Worm (Caenorhabditis elegans) whole organism, L3 larva: ENCODE results near the gene Y48C3A.18.

Experiments
- R02D3.7 ChIP-seq: fragments of 150-350 bp; optimal IDR thresholded peaks from 2 replicates; lab custom pipeline; 2014; ENCODE audit warnings: missing biosample characterization, missing genetic modification characterization
- ama-1 ChIP-seq: fragments of 150-350 bp; optimal IDR thresholded peaks from 2 replicates; lab custom pipeline; 2018
- ceh-28 ChIP-seq: fragments of 150-350 bp; optimal IDR thresholded peaks from 2 replicates; lab custom pipeline; 2014; ENCODE audit warnings: missing biosample characterization, missing genetic modification reagents, missing genetic modification characterization
- ceh-82 ChIP-seq: fragments of 150-350 bp; optimal IDR thresholded peaks from 2 replicates; lab custom pipeline; 2014; ENCODE audit warnings: missing biosample characterization, missing genetic modification characterization
- daf-12 ChIP-seq: fragments of 150-350 bp; optimal IDR thresholded peaks from 2 replicates; lab custom pipeline; 2014; ENCODE audit warnings: missing biosample characterization, missing genetic modification reagents, missing genetic modification characterization
- egl-5 ChIP-seq: fragments of 150-350 bp; optimal IDR thresholded peaks from 2 replicates; lab custom pipeline; 2017; ENCODE audit warnings: missing biosample characterization, missing genetic modification reagents, missing genetic modification characterization, inconsistent platforms
- elt-1 ChIP-seq: fragments of 150-350 bp; optimal IDR thresholded peaks from 2 replicates; lab custom pipeline; 2014; ENCODE audit warnings: missing biosample characterization, missing genetic modification characterization
- elt-2 ChIP-seq: sonication (generic microtip); optimal IDR thresholded peaks from 2 replicates; lab custom pipeline; 2016; ENCODE audit warnings: missing genetic modification reagents, mild to moderate bottlenecking, missing genetic modification characterization, missing compliant biosample characterization
- eor-1 ChIP-seq, 2 experiments: fragments of 150-350 bp; optimal IDR thresholded peaks; 2 replicates each; lab custom pipeline; 2014 to 2018; ENCODE audit warnings: missing biosample characterization in 2 of 2, missing genetic modification characterization in 2 of 2
- fkh-10 ChIP-seq: sonication (generic microtip); optimal IDR thresholded peaks from 2 replicates; lab custom pipeline; 2017; ENCODE audit warnings: missing biosample characterization, missing genetic modification reagents, missing genetic modification characterization
- fkh-2 ChIP-seq: fragments of 150-350 bp; optimal IDR thresholded peaks from 2 replicates; lab custom pipeline; 2014; ENCODE audit warnings: missing biosample characterization, missing genetic modification reagents, missing genetic modification characterization
- fos-1 ChIP-seq: fragments of 150-350 bp; optimal IDR thresholded peaks from 2 replicates; lab custom pipeline; 2014; ENCODE audit warnings: missing biosample characterization, missing genetic modification characterization
- hmg-11 ChIP-seq: sonication (generic microtip); optimal IDR thresholded peaks from 2 replicates; lab custom pipeline; 2016; ENCODE audit warnings: missing genetic modification characterization, missing compliant biosample characterization
- jun-1 ChIP-seq: fragments of 150-350 bp; optimal IDR thresholded peaks from 2 replicates; lab custom pipeline; 2014; ENCODE audit warnings: missing biosample characterization, missing genetic modification reagents, missing genetic modification characterization
- lin-15B ChIP-seq: fragments of 150-350 bp; optimal IDR thresholded peaks from 2 replicates; lab custom pipeline; 2014; ENCODE audit warnings: missing biosample characterization, missing genetic modification characterization
- lin-39 ChIP-seq: fragments of 150-350 bp; optimal IDR thresholded peaks from 2 replicates; lab custom pipeline; 2018; ENCODE audit warnings: missing biosample characterization, missing genetic modification reagents, missing genetic modification characterization
- lsy-12 ChIP-seq: sonication (generic microtip); optimal IDR thresholded peaks from 2 replicates; lab custom pipeline; 2016; ENCODE audit warnings: mild to moderate bottlenecking, missing genetic modification characterization, missing compliant biosample characterization
- mdl-1 ChIP-seq: fragments of 150-350 bp; optimal IDR thresholded peaks from 2 replicates; lab custom pipeline; 2014; ENCODE audit warnings: missing biosample characterization, missing genetic modification characterization
- mml-1 ChIP-seq: fragments of 150-350 bp; sonication (generic microtip); optimal IDR thresholded peaks from 3 replicates; lab custom pipeline; 2014; ENCODE audit warnings: missing biosample characterization, missing genetic modification characterization
- nfya-1 ChIP-seq: sonication (generic microtip); optimal IDR thresholded peaks from 2 replicates; lab custom pipeline; 2017; ENCODE audit warnings: missing genetic modification characterization, mild to moderate bottlenecking, missing compliant biosample characterization, antibody characterized with exemption, moderate library complexity; ENCODE audit not compliant: insufficient read depth
- nhr-11 ChIP-seq: fragments of 150-350 bp; optimal IDR thresholded peaks from 2 replicates; lab custom pipeline; 2014; ENCODE audit warnings: missing biosample characterization, missing genetic modification characterization
- nhr-23 ChIP-seq: fragments of 150-350 bp; optimal IDR thresholded peaks from 2 replicates; lab custom pipeline; 2014; ENCODE audit warnings: missing biosample characterization, missing genetic modification reagents, missing genetic modification characterization
- nhr-237 ChIP-seq: fragments of 150-350 bp; optimal IDR thresholded peaks from 2 replicates; lab custom pipeline; 2014; ENCODE audit warnings: missing biosample characterization, missing genetic modification characterization
- nhr-25 ChIP-seq: sonication (generic microtip); optimal IDR thresholded peaks from 2 replicates; lab custom pipeline; 2017; ENCODE audit warnings: missing biosample characterization, missing genetic modification characterization
- nhr-43 ChIP-seq: sonication (generic microtip); optimal IDR thresholded peaks from 2 replicates; lab custom pipeline; 2016; ENCODE audit warnings: mild to moderate bottlenecking, missing genetic modification characterization, missing compliant biosample characterization; ENCODE audit not compliant: poor library complexity, severe bottlenecking
- nhr-77 ChIP-seq: fragments of 150-350 bp; optimal IDR thresholded peaks from 2 replicates; lab custom pipeline; 2014; ENCODE audit warnings: missing biosample characterization, missing genetic modification characterization
- pha-4 ChIP-seq: fragments of 150-350 bp; optimal IDR thresholded peaks from 2 replicates; lab custom pipeline; 2014; ENCODE audit warnings: missing biosample characterization, missing genetic modification reagents, missing genetic modification characterization
- pqm-1 ChIP-seq: fragments of 150-350 bp; optimal IDR thresholded peaks from 2 replicates; lab custom pipeline; 2017; ENCODE audit warnings: missing biosample characterization, missing genetic modification characterization, inconsistent platforms
- sea-2 ChIP-seq: fragments of 150-350 bp; sonication (generic microtip); optimal IDR thresholded peaks from 4 replicates; lab custom pipeline; 2014; ENCODE audit warnings: missing biosample characterization, missing genetic modification reagents, missing genetic modification characterization
- skn-1 ChIP-seq: fragments of 150-350 bp; optimal IDR thresholded peaks from 2 replicates; lab custom pipeline; 2014; ENCODE audit warnings: missing biosample characterization, missing genetic modification characterization
- snpc-4 ChIP-seq: fragments of 150-350 bp; optimal IDR thresholded peaks from 2 replicates; lab custom pipeline; 2014; ENCODE audit warnings: missing biosample characterization, missing genetic modification characterization
- tbx-2 ChIP-seq: sonication (generic microtip); optimal IDR thresholded peaks from 2 replicates; lab custom pipeline; 2016; ENCODE audit warnings: mild to moderate bottlenecking, missing genetic modification characterization, missing compliant biosample characterization
- unc-62 ChIP-seq: fragments of 150-350 bp; sonication (generic microtip); optimal IDR thresholded peaks from 4 replicates; lab custom pipeline; 2014; ENCODE audit warnings: missing biosample characterization, missing genetic modification reagents, missing genetic modification characterization
- zag-1 ChIP-seq: fragments of 150-350 bp; optimal IDR thresholded peaks from 2 replicates; lab custom pipeline; 2014; ENCODE audit warnings: missing biosample characterization, missing genetic modification characterization
- ztf-4 ChIP-seq: fragments of 150-350 bp; optimal IDR thresholded peaks from 2 replicates; lab custom pipeline; 2014; ENCODE audit warnings: missing biosample characterization, missing genetic modification characterization

Y48C3A.18 gene

DNA sequence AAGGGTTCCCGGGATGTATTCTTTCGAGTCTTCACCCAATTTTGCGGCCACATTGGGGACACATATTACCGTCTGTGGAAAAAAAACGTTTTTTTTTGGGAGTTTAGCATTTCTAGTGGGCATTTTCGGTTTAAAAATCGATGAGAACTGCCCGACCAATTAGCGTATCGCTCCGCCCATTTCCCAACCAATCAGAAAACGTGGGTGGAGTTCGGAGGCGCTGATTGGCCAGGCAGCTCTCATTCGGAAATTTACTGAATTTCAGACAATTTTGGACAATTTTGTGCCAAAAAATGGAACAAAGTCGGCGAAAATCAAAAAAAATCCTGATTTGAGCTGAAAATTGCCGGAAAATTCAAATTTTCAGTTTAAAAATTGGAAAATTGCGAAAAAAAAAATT lies 34.2 kb downstream of the Y48C3A.18 start:
- no peak for TF ChIP-seq R02D3.7 (tag; lab: Kevin White, UChicago)
- TF ChIP-seq nfya-1 (tag; lab: Kevin White, UChicago): peak; percentile 99

DNA sequence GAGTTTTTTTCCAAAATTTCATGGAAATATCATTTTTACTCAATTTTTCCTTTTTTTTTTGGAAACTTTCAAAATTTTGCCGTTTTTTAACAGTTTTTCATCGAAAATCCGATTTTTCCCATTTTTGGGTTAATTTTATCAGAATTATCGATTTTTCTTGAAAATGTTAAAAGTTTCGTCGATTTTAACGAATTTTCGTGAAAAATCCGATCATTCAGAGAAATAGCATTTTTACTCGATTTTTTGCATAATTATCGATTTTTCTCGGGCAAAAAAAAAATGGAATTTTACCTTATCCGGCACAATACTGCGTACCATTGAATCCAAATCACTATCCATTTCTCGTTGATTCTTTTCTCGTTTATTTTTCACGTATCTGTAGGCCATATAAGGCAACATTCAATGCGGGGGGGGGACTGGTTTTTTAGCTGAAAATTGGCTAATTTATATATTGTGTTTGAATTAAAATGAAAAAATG lies 34.8 kb downstream of the Y48C3A.18 start, which contains the start of gene tbc-14:
tbc-14 (minus strand) TSS at position 428 of the 478 bp plus-strand sequence.
- TF ChIP-seq unc-62 (GFP tag; lab: Kevin White, UChicago) (no peak), ceh-28 (peak; percentile 57)

DNA sequence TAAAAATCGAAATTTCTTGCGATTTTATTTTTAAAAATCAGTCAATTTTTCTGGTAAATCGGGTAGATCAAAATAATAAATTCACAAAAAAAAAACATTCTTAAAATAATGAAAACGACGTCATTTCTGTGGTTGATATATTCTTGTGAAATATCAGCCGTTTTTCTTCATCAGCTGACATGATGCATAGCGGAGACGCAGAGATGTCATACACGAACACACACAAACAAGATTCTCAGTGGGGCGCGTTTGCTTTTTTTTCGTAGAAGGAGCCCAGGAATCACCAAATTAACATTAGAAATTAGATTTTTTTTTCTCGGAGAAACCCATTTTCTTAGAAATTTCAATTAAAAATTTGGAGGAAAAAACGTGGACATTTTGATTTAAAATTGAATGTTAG lies 35.2 kb downstream of the Y48C3A.18 start:
- no peak for TF ChIP-seq nhr-237
- TF ChIP-seq lsy-12: no peak
- peak; percentile 77 for TF ChIP-seq lin-39 (tag; lab: Kevin White, UChicago)
- TF ChIP-seq unc-62 (GFP tag; lab: Kevin White, UChicago): peak; percentile 22
- TF ChIP-seq nhr-23: peak; percentile 84
- peak; percentile 66 for TF ChIP-seq elt-2 (tag; lab: Kevin White, UChicago)
- peak; percentile 57 for TF ChIP-seq jun-1 (tag; lab: Kevin White, UChicago)
- peak; percentile 51 for TF ChIP-seq nhr-11 (tag; lab: Kevin White, UChicago)
- no peak for TF ChIP-seq zag-1 (tag; lab: Kevin White, UChicago)
- peak; percentile 87 for TF ChIP-seq snpc-4
- TF ChIP-seq sea-2: no peak
- TF ChIP-seq skn-1 (tag; lab: Kevin White, UChicago): peak; percentile 77
- peak; percentile 63 for TF ChIP-seq ama-1 (lab: Kevin White, UChicago)
- peak; percentile 73 for TF ChIP-seq nhr-25 (tag; lab: Kevin White, UChicago)
- TF ChIP-seq hmg-11 (tag; lab: Kevin White, UChicago): peak; percentile 47
- TF ChIP-seq fkh-10: peak; percentile 57
- TF ChIP-seq mml-1 (tag; lab: Kevin White, UChicago): no peak
- peak; percentile 97 for TF ChIP-seq pha-4 (tag; lab: Kevin White, UChicago)
- TF ChIP-seq daf-12: no peak
- peak; percentile 73 for TF ChIP-seq fkh-2 (tag; lab: Kevin White, UChicago)
- TF ChIP-seq elt-1 (tag; lab: Kevin White, UChicago): no peak
- no peak for TF ChIP-seq ceh-82 (tag; lab: Kevin White, UChicago)
- peak; percentile 34 for TF ChIP-seq nhr-43
- TF ChIP-seq tbx-2: peak; percentile 5
- peak; percentile 95 for TF ChIP-seq nfya-1 (tag; lab: Kevin White, UChicago)
- peak; percentile 64 for TF ChIP-seq pqm-1 (tag; lab: Kevin White, UChicago)
- peak; percentile 64 for TF ChIP-seq ceh-28
- peak; percentile 97 for TF ChIP-seq lin-15B (tag; lab: Kevin White, UChicago)
- TF ChIP-seq egl-5 (tag; lab: Kevin White, UChicago): peak; percentile 84
- no peak for TF ChIP-seq mdl-1 (tag; lab: Kevin White, UChicago)

DNA sequence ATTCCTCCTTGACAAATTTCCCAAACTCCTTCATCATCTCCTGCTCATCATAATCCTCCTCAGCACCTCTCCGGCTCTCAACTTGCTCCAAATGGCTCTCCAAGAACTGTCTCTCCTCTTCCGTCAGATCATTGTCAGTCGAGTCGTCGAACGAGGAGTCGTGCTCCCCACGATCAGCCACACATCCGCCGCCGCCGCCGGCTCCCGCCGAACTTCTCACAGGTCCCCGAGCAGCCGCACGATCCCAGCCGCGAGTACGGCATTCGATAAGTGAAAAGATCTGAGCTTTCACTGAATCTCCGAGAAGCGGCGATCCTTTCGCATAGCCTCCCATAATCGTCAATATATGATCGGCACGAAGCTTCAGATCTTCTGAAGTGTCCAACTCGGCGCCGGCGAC lies 38.9 kb downstream of the Y48C3A.18 start:
- no peak for TF ChIP-seq lin-39 (tag; lab: Kevin White, UChicago)
- TF ChIP-seq skn-1 (tag; lab: Kevin White, UChicago): no peak
- no peak for TF ChIP-seq nhr-23
- TF ChIP-seq tbx-2: no peak
- TF ChIP-seq eor-1 (tag; optimal IDR thresholded peaks at IDR 0.05; lab: Kevin White, UChicago): no peak

DNA sequence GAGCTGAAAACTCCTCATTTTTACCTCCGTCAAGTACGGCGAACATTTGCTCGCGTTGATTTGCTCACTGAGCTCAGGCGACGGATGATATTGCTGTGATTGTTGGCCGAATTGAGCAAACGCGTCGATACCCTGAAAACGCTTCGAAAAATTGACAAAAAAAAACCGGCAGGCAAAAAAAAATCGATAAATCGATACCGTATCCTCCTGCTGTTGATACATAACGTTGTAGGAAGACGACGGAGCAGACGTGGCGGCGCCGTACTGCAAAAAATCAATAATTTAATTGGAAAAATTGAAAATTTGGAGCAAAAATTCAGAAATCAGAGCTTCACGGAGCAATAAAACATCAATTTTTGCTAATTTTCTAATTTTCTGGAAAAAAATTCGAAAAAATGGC lies 42.4 kb downstream of the Y48C3A.18 start:
- TF ChIP-seq ztf-4 (tag; lab: Kevin White, UChicago) (no peak), ceh-28 (peak; percentile 53)

DNA sequence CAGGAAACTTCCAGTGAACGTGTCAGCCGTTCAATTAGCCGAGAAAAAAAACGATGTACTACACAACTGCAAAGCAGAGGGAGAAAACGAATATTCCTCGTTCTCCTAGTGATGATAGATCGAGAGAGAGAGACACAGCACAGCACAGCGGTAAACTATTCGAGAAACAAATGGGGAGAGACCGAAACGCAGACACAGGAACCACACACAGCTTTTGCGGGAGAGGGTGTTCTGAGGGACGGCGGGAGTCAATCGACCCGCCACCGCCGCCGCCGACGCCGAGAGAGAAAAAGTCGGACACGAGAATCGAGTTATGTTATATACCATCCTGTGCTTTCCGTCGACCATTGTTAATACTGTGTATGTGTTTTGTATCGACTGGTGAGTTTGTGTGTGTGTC lies 44.2 kb downstream of the Y48C3A.18 start:
- TF ChIP-seq nfya-1 (tag; lab: Kevin White, UChicago): peak; percentile 58
- TF ChIP-seq lin-39 (tag; lab: Kevin White, UChicago): peak; percentile 61
- TF ChIP-seq pha-4 (tag; lab: Kevin White, UChicago): peak; percentile 73
- TF ChIP-seq fos-1 (tag; lab: Kevin White, UChicago): no peak
- TF ChIP-seq elt-2 (tag; lab: Kevin White, UChicago): peak; percentile 40
- peak; percentile 32 for TF ChIP-seq hmg-11 (tag; lab: Kevin White, UChicago)
- TF ChIP-seq snpc-4: peak; percentile 36
- TF ChIP-seq nhr-77 (tag; lab: Kevin White, UChicago): no peak
- no peak for TF ChIP-seq lin-15B (tag; lab: Kevin White, UChicago)
